Worm (Caenorhabditis elegans): ENCODE measurements around the gene lin-32.

Gene lin-32

DNA sequence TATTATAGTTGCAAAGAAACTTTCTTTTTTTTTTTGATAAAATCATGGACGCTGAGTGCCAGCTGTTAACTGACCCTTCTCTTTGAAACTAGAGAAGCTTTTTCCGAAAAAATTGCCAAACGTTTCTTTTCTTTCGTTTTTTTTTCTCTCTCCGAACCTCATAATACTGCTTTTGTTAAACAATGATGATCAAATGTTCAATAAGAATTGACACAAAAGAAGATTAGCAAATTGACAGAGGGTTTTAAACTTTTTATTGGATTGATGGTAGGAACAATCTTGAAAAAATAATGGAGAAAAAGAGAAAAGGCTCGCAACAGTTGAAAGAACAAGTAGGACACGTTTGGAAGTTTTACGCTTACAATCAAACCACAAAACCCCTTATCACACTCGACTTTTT, 9.1 kb downstream of the lin-32 start, which contains the start of gene hex-1:
Gene hex-1 (plus strand): TSS at position 301 of the 400 bp plus-strand sequence.
- TF ChIP-seq mml-1 (tag; optimal IDR thresholded peaks at IDR 0.05) (no peak), pha-4 (tag; optimal IDR thresholded peaks at IDR 0.05) (peak; percentile 11)

ce11 chrX:2219453-2219852, 10.5 kb downstream of the lin-32 start:
- TF ChIP-seq skn-1 (tag; optimal IDR thresholded peaks at IDR 0.05) (no peak), daf-12 (tag; optimal IDR thresholded peaks at IDR 0.05) (no peak), elt-1 (tag; optimal IDR thresholded peaks at IDR 0.05) (no peak), ceh-16 (tag; optimal IDR thresholded peaks at IDR 0.05) (no peak), snpc-4 (tag; optimal IDR thresholded peaks at IDR 0.05) (peak; percentile 50)

- TF ChIP-seq fkh-2 (tag; optimal IDR thresholded peaks at IDR 0.05) = no peak
- no peak for TF ChIP-seq mdl-1 (tag; optimal IDR thresholded peaks at IDR 0.05)
- no peak for TF ChIP-seq lsy-12 (tag; optimal IDR thresholded peaks at IDR 0.05)
- no peak for TF ChIP-seq egl-5 (tag; optimal IDR thresholded peaks at IDR 0.05)
- no peak for TF ChIP-seq snpc-4 (tag; optimal IDR thresholded peaks at IDR 0.05)
- no peak for TF ChIP-seq tbx-2 (tag; optimal IDR thresholded peaks at IDR 0.05)
- TF ChIP-seq fos-1 (tag; optimal IDR thresholded peaks at IDR 0.05) = no peak
- TF ChIP-seq nhr-23 (tag; optimal IDR thresholded peaks at IDR 0.05) = peak; percentile 78
- no peak for TF ChIP-seq nhr-76 (tag; optimal IDR thresholded peaks at IDR 0.05)
- TF ChIP-seq sea-2 (GFP tag; optimal IDR thresholded peaks at IDR 0.05) = no peak
- no peak for TF ChIP-seq ztf-4 (tag; optimal IDR thresholded peaks at IDR 0.05)
- TF ChIP-seq elt-3 (tag; optimal IDR thresholded peaks at IDR 0.05) = peak in 1 of 3 experiments; percentile 9
These were observed 10.9 kb downstream of the lin-32 start for ce11 chrX:2219006-2219405.

ce11 chrX:2216662-2217061, 13.3 kb downstream of the lin-32 start:
- TF ChIP-seq pha-4 (tag; optimal IDR thresholded peaks at IDR 0.05) = peak; percentile 17
- peak; percentile 74 for TF ChIP-seq nhr-25 (tag; optimal IDR thresholded peaks at IDR 0.05)
- peak; percentile 30 for TF ChIP-seq ceh-28 (tag; optimal IDR thresholded peaks at IDR 0.05)
- TF ChIP-seq nhr-43 (tag; optimal IDR thresholded peaks at IDR 0.05; ENCODE audit: poor library complexity, severe bottlenecking) = peak; percentile 12
- peak; percentile 91 for TF ChIP-seq nhr-23 (tag; optimal IDR thresholded peaks at IDR 0.05)
- no peak for TF ChIP-seq ZK546.5 (tag; optimal IDR thresholded peaks at IDR 0.05)
- peak; percentile 25 for TF ChIP-seq tbx-2 (tag; optimal IDR thresholded peaks at IDR 0.05)
- TF ChIP-seq elt-3 (tag; optimal IDR thresholded peaks at IDR 0.05) = peak in 1 of 3 experiments; percentile 39
- TF ChIP-seq lsy-12 (tag; optimal IDR thresholded peaks at IDR 0.05) = peak; percentile 0
- no peak for TF ChIP-seq ama-1 (optimal IDR thresholded peaks at IDR 0.05)

DNA sequence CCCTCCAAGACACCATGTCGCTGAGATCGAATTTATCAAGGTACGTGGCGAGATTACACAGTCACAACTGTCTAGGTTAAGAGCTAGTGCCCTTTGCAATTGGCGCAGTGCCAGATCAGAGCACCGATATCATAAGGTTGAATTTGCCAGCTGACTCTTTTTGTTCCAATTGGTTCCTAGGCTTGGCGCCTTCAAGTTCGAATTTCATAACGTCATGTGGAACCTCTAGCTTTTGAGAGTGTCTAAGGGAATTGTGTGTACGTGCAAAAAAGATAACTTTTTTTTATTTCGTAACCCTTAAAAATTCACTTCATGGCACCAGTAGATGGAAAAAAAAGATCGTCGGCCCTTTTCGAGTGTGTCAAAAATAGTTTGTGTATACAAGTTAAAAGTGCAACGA, 13.7 kb downstream of the lin-32 start:
- TF ChIP-seq ama-1 (optimal IDR thresholded peaks at IDR 0.05) = no peak
- no peak for TF ChIP-seq ztf-11 (tag; optimal IDR thresholded peaks at IDR 0.05)
- TF ChIP-seq lsy-12 (tag; optimal IDR thresholded peaks at IDR 0.05) = no peak
- TF ChIP-seq daf-12 (tag; optimal IDR thresholded peaks at IDR 0.05) = no peak
- no peak for TF ChIP-seq skn-1 (tag; optimal IDR thresholded peaks at IDR 0.05)
- TF ChIP-seq fos-1 (tag; optimal IDR thresholded peaks at IDR 0.05) = no peak
- no peak for TF ChIP-seq nhr-76 (tag; optimal IDR thresholded peaks at IDR 0.05)
- no peak for TF ChIP-seq nhr-25 (tag; optimal IDR thresholded peaks at IDR 0.05)
- no peak for TF ChIP-seq ceh-82 (tag; optimal IDR thresholded peaks at IDR 0.05)
- TF ChIP-seq pqm-1 (tag; optimal IDR thresholded peaks at IDR 0.05) = no peak
- TF ChIP-seq ceh-16 (tag; optimal IDR thresholded peaks at IDR 0.05) = no peak

- TF ChIP-seq elt-3 (tag; optimal IDR thresholded peaks at IDR 0.05) (peak in 2 of 3 experiments; percentile 76 to 86), nhr-25 (tag; optimal IDR thresholded peaks at IDR 0.05) (peak; percentile 32), pha-4 (tag; optimal IDR thresholded peaks at IDR 0.05) (peak; percentile 22), nhr-43 (tag; optimal IDR thresholded peaks at IDR 0.05; ENCODE audit: poor library complexity, severe bottlenecking) (peak; percentile 43), mdl-1 (tag; optimal IDR thresholded peaks at IDR 0.05) (peak; percentile 1), elt-2 (tag; optimal IDR thresholded peaks at IDR 0.05) (peak; percentile 57), nhr-67 (tag; optimal IDR thresholded peaks at IDR 0.05) (no peak), fkh-10 (GFP tag; optimal IDR thresholded peaks at IDR 0.05) (no peak), pqm-1 (tag; optimal IDR thresholded peaks at IDR 0.05) (peak; percentile 1), nfya-1 (tag; optimal IDR thresholded peaks at IDR 0.05; ENCODE audit: insufficient read depth) (peak; percentile 22), mml-1 (tag; optimal IDR thresholded peaks at IDR 0.05) (no peak)
These were observed 14.8 kb downstream of the lin-32 start for ce11 chrX:2215108-2215507.

Data from whole organism, L3 larva.